Fruit fly (Drosophila melanogaster): ENCODE results near the gene Syx1A.

The Syx1A gene

dm6 chr3R:24116180-24116579 is 10.6 kb upstream of the Syx1A start, which contains the start of gene CG13607:
Gene CG13607, minus strand, starts transcription at chr3R:24116322.
- TF ChIP-seq pan (optimal IDR thresholded peaks at IDR 0.05): no peak
- no peak for TF ChIP-seq CG32264 (GFP tag; optimal IDR thresholded peaks at IDR 0.05)
- no peak for TF ChIP-seq woc (GFP tag; optimal IDR thresholded peaks at IDR 0.05)
- TF ChIP-seq Hr83 (GFP tag; optimal IDR thresholded peaks at IDR 0.05; ENCODE audit: poor library complexity, severe bottlenecking): no peak
- no peak for TF ChIP-seq dsf (GFP tag; optimal IDR thresholded peaks at IDR 0.05; ENCODE audit: borderline replicate concordance)
- no peak for TF ChIP-seq Jra (GFP tag; optimal IDR thresholded peaks at IDR 0.05)
- no peak for TF ChIP-seq rgr (GFP tag; optimal IDR thresholded peaks at IDR 0.05)
- TF ChIP-seq Mio (GFP tag; optimal IDR thresholded peaks at IDR 0.05): no peak
- no peak for TF ChIP-seq jim (GFP tag; optimal IDR thresholded peaks at IDR 0.05)
- no peak for TF ChIP-seq Hnf4 (GFP tag; optimal IDR thresholded peaks at IDR 0.05)
- TF ChIP-seq foxo (GFP tag; optimal IDR thresholded peaks at IDR 0.05): no peak
- TF ChIP-seq Dfd (GFP tag; optimal IDR thresholded peaks at IDR 0.05): no peak
- no peak for TF ChIP-seq HLH106 (tag; optimal IDR thresholded peaks at IDR 0.05)
- no peak for TF ChIP-seq sv (GFP tag; optimal IDR thresholded peaks at IDR 0.05)
- no peak for TF ChIP-seq dl (GFP tag; optimal IDR thresholded peaks at IDR 0.05; ENCODE audit: insufficient read depth in 1 of 2, partially characterized antibody in 2 of 2)
- TF ChIP-seq Dif (GFP tag; optimal IDR thresholded peaks at IDR 0.05; ENCODE audit: partially characterized antibody): no peak
- no peak for TF ChIP-seq Myc (optimal IDR thresholded peaks at IDR 0.05)
- no peak for TF ChIP-seq Hr78 (GFP tag; optimal IDR thresholded peaks at IDR 0.05)
- no peak for TF ChIP-seq N (GFP tag; optimal IDR thresholded peaks at IDR 0.05)

dm6 chr3R:24113070-24113385 is 7.5 kb upstream of the Syx1A start, which contains the start of gene Root:
Gene Root, plus strand, starts transcription at chr3R:24113286.
- TF ChIP-seq dmrt93B (GFP tag; optimal IDR thresholded peaks at IDR 0.05) (no peak), br (GFP tag; optimal IDR thresholded peaks at IDR 0.05) (no peak), Dif (GFP tag; optimal IDR thresholded peaks at IDR 0.05; ENCODE audit: partially characterized antibody) (no peak), psq (GFP tag; optimal IDR thresholded peaks at IDR 0.05) (no peak), jim (GFP tag; optimal IDR thresholded peaks at IDR 0.05) (no peak), HLH106 (tag; optimal IDR thresholded peaks at IDR 0.05) (no peak), Mio (GFP tag; optimal IDR thresholded peaks at IDR 0.05) (no peak), usp (GFP tag; optimal IDR thresholded peaks at IDR 0.05) (no peak), N (GFP tag; optimal IDR thresholded peaks at IDR 0.05) (no peak), CG9705 (GFP tag; optimal IDR thresholded peaks at IDR 0.05) (no peak), sv (GFP tag; optimal IDR thresholded peaks at IDR 0.05) (no peak)

- TF ChIP-seq Vsx2 (GFP tag; optimal IDR thresholded peaks at IDR 0.05; ENCODE audit: partially characterized antibody) (no peak), Hr78 (GFP tag; optimal IDR thresholded peaks at IDR 0.05) (no peak), psq (GFP tag; optimal IDR thresholded peaks at IDR 0.05) (peak; percentile 58), dsf (GFP tag; optimal IDR thresholded peaks at IDR 0.05; ENCODE audit: borderline replicate concordance) (no peak), tai (GFP tag; optimal IDR thresholded peaks at IDR 0.05) (no peak), brk (GFP tag; optimal IDR thresholded peaks at IDR 0.05) (peak; percentile 80), Abd-B (GFP tag; optimal IDR thresholded peaks at IDR 0.05) (no peak), CG9705 (GFP tag; optimal IDR thresholded peaks at IDR 0.05) (no peak), CG32264 (GFP tag; optimal IDR thresholded peaks at IDR 0.05) (peak; percentile 34), sage (GFP tag; optimal IDR thresholded peaks at IDR 0.05) (peak; percentile 69), pan (optimal IDR thresholded peaks at IDR 0.05) (no peak), br (GFP tag; optimal IDR thresholded peaks at IDR 0.05) (peak; percentile 53), h (GFP tag; optimal IDR thresholded peaks at IDR 0.05) (peak; percentile 69), lola (GFP tag; optimal IDR thresholded peaks at IDR 0.05) (no peak), woc (GFP tag; optimal IDR thresholded peaks at IDR 0.05) (peak; percentile 56), HLH106 (tag; optimal IDR thresholded peaks at IDR 0.05) (peak; percentile 67), Mio (GFP tag; optimal IDR thresholded peaks at IDR 0.05) (no peak), dl (GFP tag; optimal IDR thresholded peaks at IDR 0.05; ENCODE audit: insufficient read depth in 1 of 2, partially characterized antibody in 2 of 2) (no peak), usp (GFP tag; optimal IDR thresholded peaks at IDR 0.05) (no peak), Hr83 (GFP tag; optimal IDR thresholded peaks at IDR 0.05; ENCODE audit: poor library complexity, severe bottlenecking) (peak; percentile 2), N (GFP tag; optimal IDR thresholded peaks at IDR 0.05) (no peak), Myc (optimal IDR thresholded peaks at IDR 0.05) (peak; percentile 60), Hnf4 (GFP tag; optimal IDR thresholded peaks at IDR 0.05) (peak; percentile 49), fru (GFP tag; optimal IDR thresholded peaks at IDR 0.05) (peak; percentile 63), dmrt93B (GFP tag; optimal IDR thresholded peaks at IDR 0.05) (no peak), GATAd (GFP tag; optimal IDR thresholded peaks at IDR 0.05) (no peak), Rel (GFP tag; optimal IDR thresholded peaks at IDR 0.05) (peak; percentile 37), Rel (tag; optimal IDR thresholded peaks at IDR 0.05) (peak; percentile 6), jim (GFP tag; optimal IDR thresholded peaks at IDR 0.05) (no peak), ey (GFP tag; optimal IDR thresholded peaks at IDR 0.05) (peak; percentile 44), Dfd (GFP tag; optimal IDR thresholded peaks at IDR 0.05) (no peak), Sp1 (GFP tag; optimal IDR thresholded peaks at IDR 0.05) (peak; percentile 66), sv (GFP tag; optimal IDR thresholded peaks at IDR 0.05) (peak; percentile 55), CrebA (GFP tag; optimal IDR thresholded peaks at IDR 0.05; ENCODE audit: borderline replicate concordance) (no peak), Jra (GFP tag; optimal IDR thresholded peaks at IDR 0.05) (peak; percentile 16), rgr (GFP tag; optimal IDR thresholded peaks at IDR 0.05) (peak; percentile 59), OdsH (GFP tag; optimal IDR thresholded peaks at IDR 0.05) (peak; percentile 50), foxo (GFP tag; optimal IDR thresholded peaks at IDR 0.05) (peak in 1 of 2 experiments; percentile 77), Dif (GFP tag; optimal IDR thresholded peaks at IDR 0.05; ENCODE audit: partially characterized antibody) (peak; percentile 16)
These were observed 6.9 kb upstream of the Syx1A start, which contains the start of gene CG13605 for dm6 chr3R:24112320-24113069. Gene CG13605, minus strand, starts transcription at chr3R:24112389.
